Worm (Caenorhabditis elegans) whole organism, dauer: ENCODE results near the gene cutl-5.
"Not testable (repeated sequence)": the region's sequence is repeated elsewhere in the genome, so short reads cannot be mapped to it uniquely, and the experiment has no call there.

Experiments used
- unc-62 ChIP-seq: sonication (generic microtip); optimal IDR thresholded peaks from 2 replicates; lab custom pipeline; 2017; ENCODE audit warnings: missing biosample characterization, missing genetic modification reagents, missing genetic modification characterization

Gene cutl-5

DNA sequence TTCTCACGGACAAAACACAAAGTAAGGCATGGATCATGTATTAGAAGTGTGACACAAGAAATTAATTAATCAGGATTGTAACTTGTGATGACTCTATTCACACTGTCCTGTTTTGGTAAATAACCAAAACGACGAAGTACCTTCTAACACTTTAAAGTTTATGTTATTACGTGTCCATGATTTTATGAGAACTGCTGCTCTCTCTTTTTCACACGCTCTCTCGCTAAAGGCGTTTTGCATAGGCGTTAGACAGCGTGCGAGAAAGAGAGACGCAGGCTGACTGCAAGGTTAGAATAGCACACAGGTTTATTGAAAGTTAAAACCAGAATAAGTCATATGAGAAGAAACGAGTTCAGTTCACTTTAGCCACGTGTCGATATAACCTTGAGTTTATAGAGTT lies 25.6 kb downstream of the cutl-5 start:
- no peak for TF ChIP-seq unc-62 (GFP tag; lab: Kevin White, UChicago)

DNA sequence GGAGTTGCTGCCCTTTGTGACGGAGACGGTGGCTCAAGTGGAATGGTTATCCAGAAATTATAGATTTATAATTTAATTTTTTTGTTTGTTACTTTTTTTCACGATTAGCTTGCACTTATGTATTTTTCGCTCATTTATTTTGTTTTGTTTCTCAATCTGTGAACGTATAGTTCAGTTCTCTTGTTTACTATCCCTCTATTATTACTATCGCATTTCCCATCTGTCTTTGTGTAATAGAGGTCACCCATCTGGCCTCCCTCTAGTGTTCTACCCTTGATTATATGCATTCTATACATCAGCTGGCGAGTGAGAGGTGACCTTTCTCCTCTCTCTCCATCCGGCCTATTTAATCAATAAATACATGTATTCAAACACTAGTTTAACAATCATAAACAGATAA lies 31.7 kb downstream of the cutl-5 start, which contains the start of the genes T02G5.14 and T02G5.15:
TSS of gene T02G5.14 (plus strand) at position 301 of the 400 bp plus-strand sequence.
TSS of gene T02G5.15 (plus strand) at position 301 of the 400 bp plus-strand sequence.
- not testable (repeated sequence) for TF ChIP-seq unc-62 (GFP tag; lab: Kevin White, UChicago)

- TF ChIP-seq unc-62 (GFP tag; lab: Kevin White, UChicago) = no peak
Observed at ce11 chrII:7075564-7076228, 40.0 kb downstream of the cutl-5 start, which contains the start of gene T02G5.7. Gene T02G5.7 (plus strand): TSS chrII:7075614.

DNA sequence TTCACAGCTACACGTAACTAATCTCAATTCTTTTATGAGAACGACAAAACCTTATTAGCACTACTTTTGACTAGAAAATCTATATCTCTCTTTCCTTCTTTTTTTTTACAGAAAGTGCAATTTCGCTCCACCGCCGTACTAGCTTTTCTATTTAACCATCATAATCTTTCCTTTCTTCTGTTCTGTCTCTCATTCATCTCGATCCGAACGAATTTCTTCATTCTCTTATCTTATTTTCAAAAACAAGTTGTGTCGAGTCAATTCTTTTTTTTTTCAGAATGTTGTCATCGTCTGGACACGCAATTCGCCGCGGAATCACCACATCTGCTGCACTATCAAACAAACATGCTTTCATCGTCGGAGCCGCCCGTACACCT lies 42.2 kb downstream of the cutl-5 start, which contains the start of gene kat-1:
TSS of gene kat-1 (plus strand) at position 278 of the 377 bp plus-strand sequence.
- TF ChIP-seq unc-62 (GFP tag; lab: Kevin White, UChicago) = no peak

ce11 chrII:7072590-7073536 lies 42.8 kb downstream of the cutl-5 start:
- TF ChIP-seq unc-62 (GFP tag; lab: Kevin White, UChicago) = no peak

ce11 chrII:7072315-7072589 lies 43.5 kb downstream of the cutl-5 start, which contains the start of gene kars-1:
Gene kars-1 (minus strand): TSS chrII:7072415.
- no peak for TF ChIP-seq unc-62 (GFP tag; lab: Kevin White, UChicago)

- TF ChIP-seq unc-62 (GFP tag; lab: Kevin White, UChicago) = no peak
Observed at ce11 chrII:7070434-7070833, 45.3 kb downstream of the cutl-5 start.

DNA sequence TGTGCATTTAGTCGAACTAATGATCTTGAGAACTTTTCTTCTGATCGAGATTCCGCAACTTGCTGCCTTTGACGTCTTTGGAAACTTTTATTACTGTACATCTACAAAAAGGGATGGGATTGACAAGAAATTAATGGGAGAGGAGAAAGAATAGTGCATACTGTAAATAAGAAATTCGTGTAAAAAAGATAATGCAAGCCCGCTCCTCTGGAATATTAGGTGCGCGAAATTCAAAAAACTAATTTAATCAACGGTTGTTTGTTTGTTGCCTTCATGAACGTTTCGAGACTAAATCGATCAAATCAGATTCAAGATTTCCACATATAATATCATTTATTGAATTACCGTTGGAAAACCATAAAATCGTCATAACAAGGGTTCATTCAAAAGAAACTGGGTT lies 45.8 kb downstream of the cutl-5 start, which contains the start of gene him-14:
TSS of gene him-14 (minus strand) at position 101 of the 400 bp plus-strand sequence.
- no peak for TF ChIP-seq unc-62 (GFP tag; lab: Kevin White, UChicago)

DNA sequence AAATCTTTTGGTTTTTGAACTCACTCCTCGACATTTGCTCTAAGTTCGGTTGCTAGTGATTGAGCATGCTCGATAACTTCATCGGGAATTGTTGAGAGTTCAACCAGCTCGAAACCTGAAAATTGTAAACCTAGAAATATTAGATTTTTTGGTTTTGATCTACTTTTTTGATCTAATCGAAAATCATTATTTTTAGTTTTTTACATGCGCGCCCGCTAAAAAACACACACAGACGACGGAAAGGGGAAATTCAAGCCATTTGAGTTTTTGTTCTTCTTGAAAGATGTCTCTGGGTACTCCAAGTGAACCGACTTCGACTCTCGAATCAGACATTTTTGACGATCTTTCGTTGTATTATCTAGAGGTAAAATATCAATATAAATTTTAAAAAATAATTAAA lies 50.3 kb downstream of the cutl-5 start, which contains the start of gene nos-2:
TSS of gene nos-2 (plus strand) at position 228 of the 400 bp plus-strand sequence.
- TF ChIP-seq unc-62 (GFP tag; lab: Kevin White, UChicago) = no peak
